Worm (Caenorhabditis elegans) whole organism, L2 larva: ENCODE data around the gene T19H12.2.

ENCODE experiments used
- F13H6.1 ChIP-seq: sonication (generic microtip); optimal IDR thresholded peaks from 2 replicates; lab custom pipeline; 2016; ENCODE audit warnings: missing genetic modification characterization, missing compliant biosample characterization
- ZK546.5 ChIP-seq: sonication (generic microtip); optimal IDR thresholded peaks from 2 replicates; lab custom pipeline; 2017; ENCODE audit warnings: missing biosample characterization, missing genetic modification characterization
- alr-1 ChIP-seq: fragments of 150-350 bp; optimal IDR thresholded peaks from 2 replicates; lab custom pipeline; 2014; ENCODE audit warnings: missing biosample characterization, missing genetic modification characterization
- aly-2 ChIP-seq: fragments of 150-350 bp; optimal IDR thresholded peaks from 2 replicates; lab custom pipeline; 2014; ENCODE audit warnings: missing biosample characterization, missing genetic modification characterization
- ama-1 ChIP-seq: fragments of 150-350 bp; optimal IDR thresholded peaks from 2 replicates; lab custom pipeline; 2018; ENCODE audit warnings: inconsistent platforms
- blmp-1 ChIP-seq: sonication (generic microtip); optimal IDR thresholded peaks from 2 replicates; lab custom pipeline; 2017; ENCODE audit warnings: missing genetic modification characterization, mild to moderate bottlenecking, missing compliant biosample characterization, antibody characterized with exemption, moderate library complexity; ENCODE audit not compliant: insufficient read depth
- crh-2 ChIP-seq: sonication (generic microtip); optimal IDR thresholded peaks from 2 replicates; lab custom pipeline; 2017; ENCODE audit warnings: missing biosample characterization, missing genetic modification characterization
- dmd-4 ChIP-seq: sonication (generic microtip); optimal IDR thresholded peaks from 2 replicates; lab custom pipeline; 2017; ENCODE audit warnings: missing biosample characterization, missing genetic modification characterization
- egl-27 ChIP-seq: sonication (generic microtip); optimal IDR thresholded peaks from 3 replicates; lab custom pipeline; 2017; ENCODE audit warnings: missing biosample characterization, missing genetic modification reagents, missing genetic modification characterization
- elt-3 ChIP-seq: sonication (generic microtip); optimal IDR thresholded peaks from 2 replicates; lab custom pipeline; 2017; ENCODE audit warnings: missing biosample characterization, missing genetic modification characterization
- fos-1 ChIP-seq: fragments of 150-350 bp; optimal IDR thresholded peaks from 2 replicates; lab custom pipeline; 2014; ENCODE audit warnings: missing biosample characterization, missing genetic modification characterization
- lin-39 ChIP-seq: fragments of 150-350 bp; optimal IDR thresholded peaks from 2 replicates; lab custom pipeline; 2014; ENCODE audit warnings: missing biosample characterization, missing genetic modification reagents, missing genetic modification characterization
- lsy-2 ChIP-seq, 2 experiments: fragments of 150-350 bp in 1 of 2; sonication (generic microtip) in 1 of 2; optimal IDR thresholded peaks; 2 replicates each; lab custom pipeline; 2014 to 2017; ENCODE audit warnings: missing biosample characterization in 2 of 2, missing genetic modification characterization in 2 of 2
- mab-5 ChIP-seq: fragments of 150-350 bp; optimal IDR thresholded peaks from 2 replicates; lab custom pipeline; 2014; ENCODE audit warnings: missing biosample characterization, missing genetic modification characterization
- mbf-1 ChIP-seq: sonication (generic microtip); optimal IDR thresholded peaks from 2 replicates; lab custom pipeline; 2017; ENCODE audit warnings: missing biosample characterization, missing genetic modification characterization
- nhr-11 ChIP-seq: fragments of 150-350 bp; optimal IDR thresholded peaks from 2 replicates; lab custom pipeline; 2014; ENCODE audit warnings: missing biosample characterization, missing genetic modification characterization
- nhr-12 ChIP-seq: fragments of 150-350 bp; optimal IDR thresholded peaks from 2 replicates; lab custom pipeline; 2014; ENCODE audit warnings: missing biosample characterization, missing genetic modification characterization
- nhr-129 ChIP-seq: fragments of 150-350 bp; optimal IDR thresholded peaks from 2 replicates; lab custom pipeline; 2014; ENCODE audit warnings: missing biosample characterization, missing genetic modification characterization
- nhr-21 ChIP-seq: fragments of 150-350 bp; optimal IDR thresholded peaks from 2 replicates; lab custom pipeline; 2014; ENCODE audit warnings: missing biosample characterization, missing genetic modification characterization
- nhr-23 ChIP-seq: fragments of 150-350 bp; optimal IDR thresholded peaks from 2 replicates; lab custom pipeline; 2014; ENCODE audit warnings: missing biosample characterization, missing genetic modification reagents, missing genetic modification characterization
- nhr-237 ChIP-seq: fragments of 150-350 bp; optimal IDR thresholded peaks from 2 replicates; lab custom pipeline; 2014; ENCODE audit warnings: missing biosample characterization, missing genetic modification characterization
- nhr-25 ChIP-seq: fragments of 150-350 bp; sonication (generic microtip); optimal IDR thresholded peaks from 3 replicates; lab custom pipeline; 2014; ENCODE audit warnings: missing biosample characterization, missing genetic modification characterization
- nhr-6 ChIP-seq: fragments of 150-350 bp; optimal IDR thresholded peaks from 2 replicates; lab custom pipeline; 2014; ENCODE audit warnings: missing biosample characterization, missing genetic modification characterization
- nhr-77 ChIP-seq: fragments of 150-350 bp; optimal IDR thresholded peaks from 2 replicates; lab custom pipeline; 2014; ENCODE audit warnings: missing biosample characterization, missing genetic modification characterization
- peb-1 ChIP-seq: fragments of 150-350 bp; optimal IDR thresholded peaks from 2 replicates; lab custom pipeline; 2014; ENCODE audit warnings: missing biosample characterization, missing genetic modification characterization
- sem-4 ChIP-seq: fragments of 150-350 bp; optimal IDR thresholded peaks from 2 replicates; lab custom pipeline; 2014; ENCODE audit warnings: missing biosample characterization, missing genetic modification reagents, missing genetic modification characterization
- skn-1 ChIP-seq: sonication (generic microtip); optimal IDR thresholded peaks from 2 replicates; lab custom pipeline; 2017; ENCODE audit warnings: missing biosample characterization, missing genetic modification characterization
- sma-3 ChIP-seq: sonication (generic microtip); optimal IDR thresholded peaks from 2 replicates; lab custom pipeline; 2016; ENCODE audit warnings: missing genetic modification reagents, missing genetic modification characterization, missing compliant biosample characterization
- sma-9 ChIP-seq, 2 experiments: fragments of 150-350 bp in 1 of 2; sonication (generic microtip) in 1 of 2; optimal IDR thresholded peaks; 2 replicates each; lab custom pipeline; 2014 to 2016; ENCODE audit warnings: missing genetic modification characterization in 2 of 2, mild to moderate bottlenecking in 1 of 2, missing biosample characterization in 1 of 2, missing compliant biosample characterization in 1 of 2, missing genetic modification reagents in 1 of 2, moderate library complexity in 1 of 2
- snpc-4 ChIP-seq: fragments of 150-350 bp; optimal IDR thresholded peaks from 2 replicates; lab custom pipeline; 2014; ENCODE audit warnings: missing biosample characterization, missing genetic modification characterization
- unc-55 ChIP-seq: fragments of 150-350 bp; sonication (generic microtip); optimal IDR thresholded peaks from 3 replicates; lab custom pipeline; 2014; ENCODE audit warnings: missing biosample characterization, missing genetic modification reagents, missing genetic modification characterization
- unc-62 ChIP-seq: fragments of 150-350 bp; optimal IDR thresholded peaks from 2 replicates; lab custom pipeline; 2014; ENCODE audit warnings: missing biosample characterization, missing genetic modification reagents, missing genetic modification characterization

The T19H12.2 gene

ce11 chrV:4851138-4851537 lies 39.1 kb upstream of the T19H12.2 start, which contains the start of gene nex-4:
TSS of gene nex-4 (plus strand) at chrV:4851438.
- TF ChIP-seq unc-62 (GFP tag; lab: Kevin White, UChicago) (no peak), peb-1 (tag; lab: Kevin White, UChicago) (no peak), sma-3 (GFP tag; lab: Kevin White, UChicago) (no peak)
- TF ChIP-seq, all 48 proteins: peak for 0

ce11 chrV:4851969-4852368 lies 38.3 kb upstream of the T19H12.2 start:
- no peak for TF ChIP-seq lin-39 (tag; lab: Kevin White, UChicago)
- TF ChIP-seq ama-1, result no peak
- no peak for TF ChIP-seq blmp-1 (tag; lab: Kevin White, UChicago)
- TF ChIP-seq nhr-77 (tag; lab: Kevin White, UChicago), result no peak
- no peak for TF ChIP-seq snpc-4 (tag; lab: Kevin White, UChicago)
- TF ChIP-seq ZK546.5 (tag; lab: Kevin White, UChicago), result no peak
- TF ChIP-seq nhr-25 (tag; lab: Kevin White, UChicago), result no peak
- TF ChIP-seq dmd-4 (tag; lab: Kevin White, UChicago), result no peak

ce11 chrV:4857561-4857960 lies 32.7 kb upstream of the T19H12.2 start:
- TF ChIP-seq nhr-129 (tag; lab: Kevin White, UChicago) (no peak), snpc-4 (tag; lab: Kevin White, UChicago) (no peak), elt-3 (tag; lab: Kevin White, UChicago) (no peak), nhr-6 (no peak)
- TF ChIP-seq, all 48 proteins: peak for 0

- TF ChIP-seq lsy-2 (tag; optimal IDR thresholded peaks at IDR 0.05; lab: Kevin White, UChicago) (peak in 1 of 2 experiments; percentile 45), nhr-129 (tag; lab: Kevin White, UChicago) (peak; percentile 51), unc-55 (peak; percentile 42), nhr-23 (tag; lab: Kevin White, UChicago) (no peak)
Measured at ce11 chrV:4860525-4860924, 29.7 kb upstream of the T19H12.2 start.

ce11 chrV:4862737-4863136 lies 27.5 kb upstream of the T19H12.2 start, which contains the start of gene C37H5.13:
TSS of gene C37H5.13 (minus strand) at chrV:4862965.
- TF ChIP-seq sma-9 (GFP tag; optimal IDR thresholded peaks at IDR 0.05; lab: Kevin White, UChicago) (peak; percentile 67), sma-9 (tag; optimal IDR thresholded peaks at IDR 0.05; lab: Kevin White, UChicago) (no peak), unc-62 (GFP tag; lab: Kevin White, UChicago) (no peak), F13H6.1 (peak; percentile 65), crh-2 (tag; lab: Kevin White, UChicago) (peak; percentile 49), skn-1 (tag; lab: Kevin White, UChicago) (no peak), nhr-25 (tag; lab: Kevin White, UChicago) (peak; percentile 22), nhr-21 (no peak), snpc-4 (tag; lab: Kevin White, UChicago) (no peak), fos-1 (tag; lab: Kevin White, UChicago) (peak; percentile 40), ZK546.5 (tag; lab: Kevin White, UChicago) (no peak), mab-5 (tag; lab: Kevin White, UChicago) (no peak), lin-39 (tag; lab: Kevin White, UChicago) (no peak), nhr-11 (tag; lab: Kevin White, UChicago) (no peak), lsy-2 (tag; optimal IDR thresholded peaks at IDR 0.05; lab: Kevin White, UChicago) (peak in 1 of 2 experiments; percentile 49), nhr-129 (tag; lab: Kevin White, UChicago) (peak; percentile 97)

- TF ChIP-seq sem-4 (tag; lab: Kevin White, UChicago), result no peak
- no peak for TF ChIP-seq sma-3 (GFP tag; lab: Kevin White, UChicago)
- no peak for TF ChIP-seq aly-2
- TF ChIP-seq nhr-23 (tag; lab: Kevin White, UChicago), result no peak
- TF ChIP-seq sma-9 (GFP tag; optimal IDR thresholded peaks at IDR 0.05; lab: Kevin White, UChicago), result no peak
- no peak for TF ChIP-seq sma-9 (tag; optimal IDR thresholded peaks at IDR 0.05; lab: Kevin White, UChicago)
- TF ChIP-seq alr-1, result no peak
- TF ChIP-seq nhr-25 (tag; lab: Kevin White, UChicago), result no peak
- TF ChIP-seq nhr-12 (tag; lab: Kevin White, UChicago), result no peak
- TF ChIP-seq lsy-2 (tag; optimal IDR thresholded peaks at IDR 0.05; lab: Kevin White, UChicago), result no peak
- TF ChIP-seq nhr-237, result no peak
- TF ChIP-seq ama-1, result no peak
- no peak for TF ChIP-seq egl-27
- TF ChIP-seq mbf-1 (tag; lab: Kevin White, UChicago), result no peak
Measured at ce11 chrV:4864330-4864729, 25.9 kb upstream of the T19H12.2 start.
